Worm (Caenorhabditis elegans) whole organism, L3 larva: Measurements from ENCODE around the gene cup-16.

Source experiments
- R02D3.7 ChIP-seq: fragments of 150-350 bp; optimal IDR thresholded peaks from 2 replicates; lab custom pipeline; 2014; ENCODE audit warnings: missing biosample characterization, missing genetic modification characterization
- ZK546.5 ChIP-seq: sonication (generic microtip); optimal IDR thresholded peaks from 2 replicates; lab custom pipeline; 2017; ENCODE audit warnings: missing biosample characterization, missing genetic modification characterization
- aly-2 ChIP-seq: fragments of 150-350 bp; optimal IDR thresholded peaks from 2 replicates; lab custom pipeline; 2014; ENCODE audit warnings: missing biosample characterization, missing genetic modification characterization
- ama-1 ChIP-seq: fragments of 150-350 bp; optimal IDR thresholded peaks from 2 replicates; lab custom pipeline; 2018
- ceh-16 ChIP-seq: sonication (generic microtip); optimal IDR thresholded peaks from 2 replicates; lab custom pipeline; 2017; ENCODE audit warnings: missing biosample characterization, missing genetic modification characterization
- ceh-28 ChIP-seq: fragments of 150-350 bp; optimal IDR thresholded peaks from 2 replicates; lab custom pipeline; 2014; ENCODE audit warnings: missing biosample characterization, missing genetic modification reagents, missing genetic modification characterization
- ceh-82 ChIP-seq: fragments of 150-350 bp; optimal IDR thresholded peaks from 2 replicates; lab custom pipeline; 2014; ENCODE audit warnings: missing biosample characterization, missing genetic modification characterization
- ceh-9 ChIP-seq: sonication (generic microtip); optimal IDR thresholded peaks from 2 replicates; lab custom pipeline; 2018; ENCODE audit warnings: missing biosample characterization, missing genetic modification characterization
- daf-12 ChIP-seq: fragments of 150-350 bp; optimal IDR thresholded peaks from 2 replicates; lab custom pipeline; 2014; ENCODE audit warnings: missing biosample characterization, missing genetic modification reagents, missing genetic modification characterization
- egl-27 ChIP-seq: sonication (generic microtip); optimal IDR thresholded peaks from 4 replicates; lab custom pipeline; 2017; ENCODE audit warnings: missing biosample characterization, missing genetic modification reagents, missing genetic modification characterization
- egl-5 ChIP-seq: fragments of 150-350 bp; optimal IDR thresholded peaks from 2 replicates; lab custom pipeline; 2017; ENCODE audit warnings: missing biosample characterization, missing genetic modification reagents, missing genetic modification characterization, inconsistent platforms
- elt-1 ChIP-seq: fragments of 150-350 bp; optimal IDR thresholded peaks from 2 replicates; lab custom pipeline; 2014; ENCODE audit warnings: missing biosample characterization, missing genetic modification characterization
- elt-2 ChIP-seq: sonication (generic microtip); optimal IDR thresholded peaks from 2 replicates; lab custom pipeline; 2016; ENCODE audit warnings: missing genetic modification reagents, mild to moderate bottlenecking, missing genetic modification characterization, missing compliant biosample characterization
- elt-3 ChIP-seq, 3 experiments: fragments of 150-350 bp in 1 of 3; sonication (generic microtip) in 2 of 3; optimal IDR thresholded peaks; 2 replicates in 2 of 3; 4 replicates in 1 of 3; lab custom pipeline; 2014 to 2017; ENCODE audit warnings: missing biosample characterization in 3 of 3, missing genetic modification characterization in 3 of 3
- eor-1 ChIP-seq, 2 experiments: fragments of 150-350 bp; optimal IDR thresholded peaks; 2 replicates each; lab custom pipeline; 2014 to 2018; ENCODE audit warnings: missing biosample characterization in 2 of 2, missing genetic modification characterization in 2 of 2
- fkh-10 ChIP-seq: sonication (generic microtip); optimal IDR thresholded peaks from 2 replicates; lab custom pipeline; 2017; ENCODE audit warnings: missing biosample characterization, missing genetic modification reagents, missing genetic modification characterization
- fkh-2 ChIP-seq: fragments of 150-350 bp; optimal IDR thresholded peaks from 2 replicates; lab custom pipeline; 2014; ENCODE audit warnings: missing biosample characterization, missing genetic modification reagents, missing genetic modification characterization
- fos-1 ChIP-seq: fragments of 150-350 bp; optimal IDR thresholded peaks from 2 replicates; lab custom pipeline; 2014; ENCODE audit warnings: missing biosample characterization, missing genetic modification characterization
- hmg-11 ChIP-seq: sonication (generic microtip); optimal IDR thresholded peaks from 2 replicates; lab custom pipeline; 2016; ENCODE audit warnings: missing genetic modification characterization, missing compliant biosample characterization
- jun-1 ChIP-seq: fragments of 150-350 bp; optimal IDR thresholded peaks from 2 replicates; lab custom pipeline; 2014; ENCODE audit warnings: missing biosample characterization, missing genetic modification reagents, missing genetic modification characterization
- lin-15B ChIP-seq: fragments of 150-350 bp; optimal IDR thresholded peaks from 2 replicates; lab custom pipeline; 2014; ENCODE audit warnings: missing biosample characterization, missing genetic modification characterization
- lin-39 ChIP-seq: fragments of 150-350 bp; optimal IDR thresholded peaks from 2 replicates; lab custom pipeline; 2018; ENCODE audit warnings: missing biosample characterization, missing genetic modification reagents, missing genetic modification characterization
- lsy-12 ChIP-seq: sonication (generic microtip); optimal IDR thresholded peaks from 2 replicates; lab custom pipeline; 2016; ENCODE audit warnings: mild to moderate bottlenecking, missing genetic modification characterization, missing compliant biosample characterization
- mdl-1 ChIP-seq: fragments of 150-350 bp; optimal IDR thresholded peaks from 2 replicates; lab custom pipeline; 2014; ENCODE audit warnings: missing biosample characterization, missing genetic modification characterization
- mml-1 ChIP-seq: fragments of 150-350 bp; sonication (generic microtip); optimal IDR thresholded peaks from 3 replicates; lab custom pipeline; 2014; ENCODE audit warnings: missing biosample characterization, missing genetic modification characterization
- nfya-1 ChIP-seq: sonication (generic microtip); optimal IDR thresholded peaks from 2 replicates; lab custom pipeline; 2017; ENCODE audit warnings: missing genetic modification characterization, mild to moderate bottlenecking, missing compliant biosample characterization, antibody characterized with exemption, moderate library complexity; ENCODE audit not compliant: insufficient read depth
- nhr-11 ChIP-seq: fragments of 150-350 bp; optimal IDR thresholded peaks from 2 replicates; lab custom pipeline; 2014; ENCODE audit warnings: missing biosample characterization, missing genetic modification characterization
- nhr-12 ChIP-seq: fragments of 150-350 bp; optimal IDR thresholded peaks from 2 replicates; lab custom pipeline; 2014; ENCODE audit warnings: missing biosample characterization, missing genetic modification characterization
- nhr-23 ChIP-seq: fragments of 150-350 bp; optimal IDR thresholded peaks from 2 replicates; lab custom pipeline; 2014; ENCODE audit warnings: missing biosample characterization, missing genetic modification reagents, missing genetic modification characterization
- nhr-237 ChIP-seq: fragments of 150-350 bp; optimal IDR thresholded peaks from 2 replicates; lab custom pipeline; 2014; ENCODE audit warnings: missing biosample characterization, missing genetic modification characterization
- nhr-25 ChIP-seq: sonication (generic microtip); optimal IDR thresholded peaks from 2 replicates; lab custom pipeline; 2017; ENCODE audit warnings: missing biosample characterization, missing genetic modification characterization
- nhr-28 ChIP-seq: fragments of 150-350 bp; optimal IDR thresholded peaks from 2 replicates; lab custom pipeline; 2014; ENCODE audit warnings: missing biosample characterization, missing genetic modification characterization
- nhr-43 ChIP-seq: sonication (generic microtip); optimal IDR thresholded peaks from 2 replicates; lab custom pipeline; 2016; ENCODE audit warnings: mild to moderate bottlenecking, missing genetic modification characterization, missing compliant biosample characterization; ENCODE audit not compliant: poor library complexity, severe bottlenecking
- nhr-67 ChIP-seq: fragments of 150-350 bp; optimal IDR thresholded peaks from 2 replicates; lab custom pipeline; 2014; ENCODE audit warnings: missing biosample characterization, missing genetic modification characterization
- nhr-77 ChIP-seq: fragments of 150-350 bp; optimal IDR thresholded peaks from 2 replicates; lab custom pipeline; 2014; ENCODE audit warnings: missing biosample characterization, missing genetic modification characterization
- pha-4 ChIP-seq: fragments of 150-350 bp; optimal IDR thresholded peaks from 2 replicates; lab custom pipeline; 2014; ENCODE audit warnings: missing biosample characterization, missing genetic modification reagents, missing genetic modification characterization
- pqm-1 ChIP-seq: fragments of 150-350 bp; optimal IDR thresholded peaks from 2 replicates; lab custom pipeline; 2017; ENCODE audit warnings: missing biosample characterization, missing genetic modification characterization, inconsistent platforms
- sea-2 ChIP-seq: fragments of 150-350 bp; sonication (generic microtip); optimal IDR thresholded peaks from 4 replicates; lab custom pipeline; 2014; ENCODE audit warnings: missing biosample characterization, missing genetic modification reagents, missing genetic modification characterization
- skn-1 ChIP-seq: fragments of 150-350 bp; optimal IDR thresholded peaks from 2 replicates; lab custom pipeline; 2014; ENCODE audit warnings: missing biosample characterization, missing genetic modification characterization
- snpc-4 ChIP-seq: fragments of 150-350 bp; optimal IDR thresholded peaks from 2 replicates; lab custom pipeline; 2014; ENCODE audit warnings: missing biosample characterization, missing genetic modification characterization
- tbx-2 ChIP-seq: sonication (generic microtip); optimal IDR thresholded peaks from 2 replicates; lab custom pipeline; 2016; ENCODE audit warnings: mild to moderate bottlenecking, missing genetic modification characterization, missing compliant biosample characterization
- unc-39 ChIP-seq: sonication (generic microtip); optimal IDR thresholded peaks from 4 replicates; lab custom pipeline; 2017; ENCODE audit warnings: missing biosample characterization, missing genetic modification characterization
- unc-62 ChIP-seq: fragments of 150-350 bp; sonication (generic microtip); optimal IDR thresholded peaks from 4 replicates; lab custom pipeline; 2014; ENCODE audit warnings: missing biosample characterization, missing genetic modification reagents, missing genetic modification characterization
- zag-1 ChIP-seq: fragments of 150-350 bp; optimal IDR thresholded peaks from 2 replicates; lab custom pipeline; 2014; ENCODE audit warnings: missing biosample characterization, missing genetic modification characterization
- ztf-11 ChIP-seq: fragments of 150-350 bp; optimal IDR thresholded peaks from 2 replicates; lab custom pipeline; 2014; ENCODE audit warnings: missing biosample characterization, missing genetic modification characterization
- ztf-4 ChIP-seq: fragments of 150-350 bp; optimal IDR thresholded peaks from 2 replicates; lab custom pipeline; 2014; ENCODE audit warnings: missing biosample characterization, missing genetic modification characterization

Gene cup-16

DNA sequence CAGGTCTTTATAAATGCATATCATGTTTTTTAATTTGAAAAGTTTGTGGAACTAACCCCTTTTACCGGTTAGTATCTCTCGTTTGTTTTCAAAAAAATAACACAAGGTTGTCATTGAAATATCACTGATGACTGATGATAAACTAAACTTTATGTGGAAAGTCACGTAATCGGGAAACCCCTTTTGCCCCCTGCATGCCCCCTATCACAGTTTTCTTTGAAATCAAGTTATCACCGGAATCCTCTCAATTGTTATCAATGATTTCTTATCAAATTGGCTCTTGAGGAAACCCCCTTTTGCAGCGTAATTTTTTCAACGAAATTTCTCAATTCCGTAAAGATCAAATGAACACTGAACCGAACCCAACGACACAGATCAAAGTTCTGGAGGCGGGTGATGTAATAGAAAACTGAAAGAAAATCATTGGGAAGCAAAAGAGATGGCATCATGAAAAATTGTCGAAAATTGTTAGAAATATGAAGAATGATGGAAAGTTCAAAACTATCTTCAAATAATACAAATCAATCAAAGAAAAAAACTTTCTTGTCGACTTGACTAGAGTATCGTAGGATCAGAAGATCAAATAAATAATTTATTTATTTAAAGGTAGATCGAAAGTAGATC, 33.5 kb downstream of the cup-16 start (continued):
- TF ChIP-seq aly-2 (tag; lab: Kevin White, UChicago) (no peak), ceh-82 (tag; lab: Kevin White, UChicago) (no peak), zag-1 (no peak), ztf-11 (tag; lab: Kevin White, UChicago) (no peak), pha-4 (tag; lab: Kevin White, UChicago) (no peak)
- TF ChIP-seq, all 47 proteins: peak for 11

DNA sequence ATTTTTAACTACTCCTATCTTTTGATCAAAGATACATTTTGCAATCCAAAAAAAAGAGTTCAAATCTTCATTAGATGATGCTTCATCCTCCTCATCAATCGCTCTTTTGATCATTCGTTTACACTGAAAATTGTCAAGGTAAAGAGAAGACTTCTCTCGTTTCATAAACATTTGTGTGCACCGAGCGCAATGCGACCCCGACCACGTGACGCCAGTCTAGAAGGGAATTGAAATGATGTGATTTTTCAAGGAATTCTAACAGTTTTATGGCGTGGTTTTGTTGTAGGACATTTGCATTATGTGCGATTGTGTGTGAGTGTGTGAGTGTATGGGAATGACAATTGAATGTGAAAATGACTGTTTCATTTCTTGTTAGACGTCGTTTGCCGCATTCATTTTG, 34.3 kb downstream of the cup-16 start:
- TF ChIP-seq ZK546.5 (tag; lab: Kevin White, UChicago) (no peak), unc-62 (GFP tag; lab: Kevin White, UChicago) (no peak), nhr-237 (no peak), nfya-1 (tag; lab: Kevin White, UChicago) (peak; percentile 26), elt-2 (tag; lab: Kevin White, UChicago) (peak; percentile 50), nhr-11 (tag; lab: Kevin White, UChicago) (no peak), lin-15B (no peak), sea-2 (GFP tag; lab: Kevin White, UChicago) (no peak), daf-12 (tag; lab: Kevin White, UChicago) (no peak), ztf-4 (no peak), R02D3.7 (no peak), elt-3 (tag; optimal IDR thresholded peaks at IDR 0.05; lab: Kevin White, UChicago) (no peak), lsy-12 (tag; lab: Kevin White, UChicago) (no peak), tbx-2 (tag; lab: Kevin White, UChicago) (no peak), ceh-16 (no peak), nhr-77 (tag; lab: Kevin White, UChicago) (no peak), fos-1 (tag; lab: Kevin White, UChicago) (no peak), nhr-43 (no peak), egl-27 (tag; lab: Kevin White, UChicago) (no peak), ztf-11 (tag; lab: Kevin White, UChicago) (no peak), pqm-1 (tag; lab: Kevin White, UChicago) (no peak), nhr-28 (tag; lab: Kevin White, UChicago) (no peak), hmg-11 (tag; lab: Kevin White, UChicago) (no peak), nhr-67 (tag; lab: Kevin White, UChicago) (no peak), nhr-25 (tag; lab: Kevin White, UChicago) (peak; percentile 20), eor-1 (tag; optimal IDR thresholded peaks at IDR 0.05; lab: Kevin White, UChicago) (no peak), ceh-9 (tag; lab: Kevin White, UChicago) (no peak), mml-1 (tag; lab: Kevin White, UChicago) (no peak), mdl-1 (tag; lab: Kevin White, UChicago) (peak; percentile 64), jun-1 (tag; lab: Kevin White, UChicago) (no peak), pha-4 (tag; lab: Kevin White, UChicago) (peak; percentile 25), aly-2 (tag; lab: Kevin White, UChicago) (no peak), nhr-23 (tag; lab: Kevin White, UChicago) (no peak), fkh-2 (no peak), ama-1 (no peak), unc-39 (tag; lab: Kevin White, UChicago) (no peak), skn-1 (tag; lab: Kevin White, UChicago) (no peak), snpc-4 (tag; lab: Kevin White, UChicago) (no peak), elt-1 (tag; lab: Kevin White, UChicago) (no peak), lin-39 (no peak), ceh-82 (tag; lab: Kevin White, UChicago) (no peak), egl-5 (tag; lab: Kevin White, UChicago) (peak; percentile 86), nhr-12 (tag; lab: Kevin White, UChicago) (no peak), zag-1 (no peak), ceh-28 (tag; lab: Kevin White, UChicago) (no peak), fkh-10 (no peak)
